Fruit fly (Drosophila melanogaster) whole organism, embryonic: ENCODE data around the gene CG10338.

Source experiments
- ATbp ChIP-seq: fragments of 200-800 bp; sonication (Bioruptor generic); optimal IDR thresholded peaks from 2 replicates; lab custom pipeline; 2017; ENCODE audit warnings: missing biosample characterization, mild to moderate bottlenecking, missing genetic modification characterization, missing genetic modification reagents
- BEAF-32 ChIP-seq: fragments of 200-800 bp; sonication (Bioruptor generic); optimal IDR thresholded peaks from 3 replicates; lab custom pipeline; 2017; ENCODE audit warnings: missing biosample characterization, missing genetic modification characterization, mild to moderate bottlenecking, moderate library complexity, missing genetic modification reagents
- CG10366 ChIP-seq: fragments of 200-800 bp; sonication (Bioruptor generic); IDR thresholded peaks from 2 replicates; pipeline ENCODE4 v1.3.6; 2022; ENCODE audit warnings: missing biosample characterization, missing genetic modification characterization
- CG10979 ChIP-seq: fragments of 200-800 bp; sonication (Bioruptor generic); optimal IDR thresholded peaks from 2 replicates; lab custom pipeline; 2018; ENCODE audit warnings: missing biosample characterization, mild to moderate bottlenecking, missing genetic modification characterization, moderate library complexity
- CG17568 ChIP-seq: fragments of 200-800 bp; sonication (Bioruptor generic); optimal IDR thresholded peaks from 2 replicates; lab custom pipeline; 2018; ENCODE audit warnings: missing biosample characterization, mild to moderate bottlenecking, missing genetic modification characterization, moderate library complexity
- CG4820 ChIP-seq: fragments of 200-800 bp; sonication (Bioruptor generic); optimal IDR thresholded peaks from 3 replicates; lab custom pipeline; 2016; ENCODE audit warnings: missing biosample characterization, missing genetic modification characterization
- HLH4C ChIP-seq: fragments of 200-800 bp; sonication (Bioruptor generic); IDR thresholded peaks from 3 replicates; pipeline ENCODE4 v1.3.6; 2022; ENCODE audit warnings: missing biosample characterization, missing genetic modification characterization; ENCODE audit not compliant: partially characterized antibody
- aop ChIP-seq: fragments of 200-800 bp; sonication (Bioruptor generic); IDR thresholded peaks from 2 replicates; pipeline ENCODE4 v1.3.6; 2022; ENCODE audit warnings: missing biosample characterization, missing genetic modification characterization
- ap ChIP-seq: fragments of 200-800 bp; sonication (Bioruptor generic); IDR thresholded peaks from 2 replicates; pipeline ENCODE4 v1.3.6; 2022; ENCODE audit warnings: missing biosample characterization, missing genetic modification characterization
- bigmax ChIP-seq: fragments of 200-800 bp; sonication (Bioruptor generic); optimal IDR thresholded peaks from 2 replicates; lab custom pipeline; 2018; ENCODE audit warnings: missing biosample characterization, mild to moderate bottlenecking, missing genetic modification characterization
- sqz ChIP-seq: fragments of 200-800 bp; sonication (Bioruptor generic); optimal IDR thresholded peaks from 3 replicates; lab custom pipeline; 2018; ENCODE audit warnings: missing biosample characterization, mild to moderate bottlenecking, missing genetic modification characterization

DNA sequence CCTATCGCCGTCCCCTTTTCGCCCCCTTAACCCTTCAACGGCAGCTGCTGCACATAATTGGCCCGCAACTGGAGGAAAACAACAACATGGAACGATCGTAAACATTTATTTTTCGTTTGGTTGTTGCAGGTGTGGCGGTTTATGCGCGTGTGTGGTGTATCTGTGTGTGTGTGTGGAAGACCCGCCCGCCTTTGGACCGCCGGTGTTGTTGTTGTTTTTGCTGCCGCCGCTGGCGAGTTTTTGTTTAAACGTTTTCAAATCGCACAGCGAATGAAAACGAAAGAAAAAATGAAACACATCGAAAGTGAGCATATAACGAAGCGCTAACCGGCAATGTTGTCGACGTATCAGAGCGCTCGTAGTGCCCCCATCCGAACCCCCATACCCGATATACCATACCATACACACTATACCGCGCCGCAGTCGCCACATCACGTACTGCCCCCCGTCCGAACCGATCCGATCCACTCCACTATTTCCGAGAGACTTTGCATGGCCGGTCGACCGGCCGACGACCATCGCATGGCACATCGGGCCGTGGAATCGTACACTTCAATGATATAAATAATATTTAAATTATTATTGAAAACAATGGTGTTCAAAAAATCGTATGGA is 40.2 kb downstream of the CG10338 start:
- TF ChIP-seq CG10366 (GFP tag; lab: Robert Waterston, UW) (no peak), ATbp (GFP tag; lab: Kevin White, UChicago) (no peak), aop (GFP tag; lab: Robert Waterston, UW) (no peak), HLH4C (GFP tag; lab: Robert Waterston, UW) (no peak), BEAF-32 (GFP tag; lab: Kevin White, UChicago) (no peak), CG4820 (GFP tag; lab: Kevin White, UChicago) (no peak), bigmax (no peak), CG10979 (tag; lab: Kevin White, UChicago) (no peak), CG17568 (GFP tag; lab: Kevin White, UChicago) (no peak), ap (GFP tag; lab: Robert Waterston, UW) (no peak), sqz (GFP tag; lab: Kevin White, UChicago) (no peak)
